Worm (Caenorhabditis elegans) whole organism, mixed stage, embryonic: ENCODE measurements around the gene tmem-231.

Experiments used
- ceh-43 ChIP-seq: fragments of 200-800 bp; sonication (Bioruptor generic); optimal IDR thresholded peaks from 2 replicates; lab custom pipeline; 2018; ENCODE audit warnings: mild to moderate bottlenecking, missing genetic modification characterization, moderate library complexity, missing compliant biosample characterization
- drap-1 ChIP-seq: fragments of 200-800 bp; sonication (Bioruptor generic); optimal IDR thresholded peaks from 3 replicates; lab custom pipeline; 2018; ENCODE audit warnings: mild to moderate bottlenecking, missing genetic modification characterization, missing compliant biosample characterization
- elt-3 ChIP-seq: fragments of 150-350 bp; optimal IDR thresholded peaks from 2 replicates; lab custom pipeline; 2014; ENCODE audit warnings: missing biosample characterization, missing genetic modification characterization
- lin-13 ChIP-seq: fragments of 150-350 bp; optimal IDR thresholded peaks from 2 replicates; lab custom pipeline; 2014; ENCODE audit warnings: missing biosample characterization, missing genetic modification characterization
- mep-1 ChIP-seq: fragments of 150-350 bp; optimal IDR thresholded peaks from 2 replicates; lab custom pipeline; 2017; ENCODE audit warnings: missing biosample characterization, missing genetic modification reagents, missing genetic modification characterization, inconsistent platforms
- nhr-12 ChIP-seq: fragments of 150-350 bp; optimal IDR thresholded peaks from 2 replicates; lab custom pipeline; 2014; ENCODE audit warnings: missing biosample characterization, missing genetic modification characterization
- nhr-76 ChIP-seq: sonication (generic microtip); optimal IDR thresholded peaks from 2 replicates; lab custom pipeline; 2017; ENCODE audit warnings: missing biosample characterization, missing genetic modification characterization
- pha-4 ChIP-seq: fragments of 150-350 bp; optimal IDR thresholded peaks from 2 replicates; lab custom pipeline; 2018; ENCODE audit warnings: missing biosample characterization, missing genetic modification reagents, missing genetic modification characterization
- snpc-4 ChIP-seq: fragments of 150-350 bp; optimal IDR thresholded peaks from 2 replicates; lab custom pipeline; 2014; ENCODE audit warnings: missing biosample characterization, missing genetic modification characterization
- tbx-8 ChIP-seq: fragments of 200-800 bp; sonication (Bioruptor generic); optimal IDR thresholded peaks from 2 replicates; lab custom pipeline; 2018; ENCODE audit warnings: mild to moderate bottlenecking, missing genetic modification characterization, moderate library complexity, missing compliant biosample characterization
- unc-62 ChIP-seq: fragments of 150-350 bp; optimal IDR thresholded peaks from 2 replicates; lab custom pipeline; 2014; ENCODE audit warnings: missing biosample characterization, missing genetic modification reagents, missing genetic modification characterization
- ztf-11 ChIP-seq: fragments of 150-350 bp; optimal IDR thresholded peaks from 2 replicates; lab custom pipeline; 2014; ENCODE audit warnings: missing biosample characterization, missing genetic modification characterization

DNA sequence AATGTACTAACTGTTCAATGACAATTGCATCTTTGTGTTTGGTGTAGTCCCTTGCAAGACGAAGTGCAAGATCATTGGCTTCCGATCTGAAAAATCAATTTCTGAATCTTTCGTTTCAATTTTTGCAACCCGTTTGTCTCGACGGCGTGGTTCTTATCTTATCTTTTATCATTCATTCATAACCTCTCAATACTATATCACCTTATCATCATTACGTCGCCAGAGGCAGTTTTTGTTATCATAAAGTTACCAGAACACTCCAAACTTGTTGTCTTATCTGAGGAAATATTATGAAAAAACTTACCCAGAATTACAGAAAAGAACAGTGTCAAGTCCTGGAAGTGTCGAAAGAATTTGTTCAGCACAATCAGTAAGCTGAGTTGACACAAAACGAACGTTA lies 23.9 kb downstream of the tmem-231 start:
- TF ChIP-seq lin-13 = no peak
- TF ChIP-seq nhr-12 (tag; lab: Kevin White, UChicago) = no peak
- no peak for TF ChIP-seq ztf-11 (tag; lab: Kevin White, UChicago)
- TF ChIP-seq snpc-4 (tag; lab: Kevin White, UChicago) = no peak
- no peak for TF ChIP-seq ceh-43 (GFP tag; lab: Kevin White, UChicago)
- TF ChIP-seq elt-3 (tag; lab: Kevin White, UChicago) = peak; percentile 19
- no peak for TF ChIP-seq pha-4
- TF ChIP-seq tbx-8 (GFP tag; lab: Kevin White, UChicago) = no peak
- TF ChIP-seq nhr-76 (tag; lab: Kevin White, UChicago) = no peak
- TF ChIP-seq unc-62 (GFP tag; lab: Kevin White, UChicago) = no peak
- no peak for TF ChIP-seq drap-1 (GFP tag; lab: Kevin White, UChicago)
- TF ChIP-seq mep-1 (tag; lab: Kevin White, UChicago) = no peak
